Fruit fly (Drosophila melanogaster): ENCODE data around the gene InR.

- TF ChIP-seq Pif1B (GFP tag; optimal IDR thresholded peaks at IDR 0.05) (no peak), CG14655 (GFP tag; optimal IDR thresholded peaks at IDR 0.05) (no peak), Pif1A (GFP tag; optimal IDR thresholded peaks at IDR 0.05) (no peak), CG10348 (GFP tag; IDR thresholded peaks at IDR 0.05) (no peak), gl (tag; optimal IDR thresholded peaks at IDR 0.05) (no peak), CG32121 (GFP tag; IDR thresholded peaks at IDR 0.05) (no peak), EcR (GFP tag; optimal IDR thresholded peaks at IDR 0.05) (no peak), CG34367 (tag; optimal IDR thresholded peaks at IDR 0.05) (no peak)
Measured at dm6 chr3R:21630979-21631499, 11.9 kb upstream of the InR start.

Data from whole organism, pupa.